Worm (Caenorhabditis elegans) whole organism, L3 larva: ENCODE data around the gene bnc-1.
A peak's percentile ranks its signal among the peaks of the same experiment; 100 is the strongest.

Experiments used
- ZK546.5 ChIP-seq: sonication (generic microtip); optimal IDR thresholded peaks from 2 replicates; lab custom pipeline; 2017; ENCODE audit warnings: missing biosample characterization, missing genetic modification characterization
- aly-2 ChIP-seq: fragments of 150-350 bp; optimal IDR thresholded peaks from 2 replicates; lab custom pipeline; 2014; ENCODE audit warnings: missing biosample characterization, missing genetic modification characterization
- ama-1 ChIP-seq: fragments of 150-350 bp; optimal IDR thresholded peaks from 2 replicates; lab custom pipeline; 2018
- ceh-16 ChIP-seq: sonication (generic microtip); optimal IDR thresholded peaks from 2 replicates; lab custom pipeline; 2017; ENCODE audit warnings: missing biosample characterization, missing genetic modification characterization
- ceh-28 ChIP-seq: fragments of 150-350 bp; optimal IDR thresholded peaks from 2 replicates; lab custom pipeline; 2014; ENCODE audit warnings: missing biosample characterization, missing genetic modification reagents, missing genetic modification characterization
- ceh-9 ChIP-seq: sonication (generic microtip); optimal IDR thresholded peaks from 2 replicates; lab custom pipeline; 2018; ENCODE audit warnings: missing biosample characterization, missing genetic modification characterization
- egl-27 ChIP-seq: sonication (generic microtip); optimal IDR thresholded peaks from 4 replicates; lab custom pipeline; 2017; ENCODE audit warnings: missing biosample characterization, missing genetic modification reagents, missing genetic modification characterization
- egl-5 ChIP-seq: fragments of 150-350 bp; optimal IDR thresholded peaks from 2 replicates; lab custom pipeline; 2017; ENCODE audit warnings: missing biosample characterization, missing genetic modification reagents, missing genetic modification characterization, inconsistent platforms
- elt-1 ChIP-seq: fragments of 150-350 bp; optimal IDR thresholded peaks from 2 replicates; lab custom pipeline; 2014; ENCODE audit warnings: missing biosample characterization, missing genetic modification characterization
- elt-2 ChIP-seq: sonication (generic microtip); optimal IDR thresholded peaks from 2 replicates; lab custom pipeline; 2016; ENCODE audit warnings: missing genetic modification reagents, mild to moderate bottlenecking, missing genetic modification characterization, missing compliant biosample characterization
- elt-3 ChIP-seq, 3 experiments: fragments of 150-350 bp in 1 of 3; sonication (generic microtip) in 2 of 3; optimal IDR thresholded peaks; 2 replicates in 2 of 3; 4 replicates in 1 of 3; lab custom pipeline; 2014 to 2017; ENCODE audit warnings: missing biosample characterization in 3 of 3, missing genetic modification characterization in 3 of 3
- eor-1 ChIP-seq, 2 experiments: fragments of 150-350 bp; optimal IDR thresholded peaks; 2 replicates each; lab custom pipeline; 2014 to 2018; ENCODE audit warnings: missing biosample characterization in 2 of 2, missing genetic modification characterization in 2 of 2
- fkh-10 ChIP-seq: sonication (generic microtip); optimal IDR thresholded peaks from 2 replicates; lab custom pipeline; 2017; ENCODE audit warnings: missing biosample characterization, missing genetic modification reagents, missing genetic modification characterization
- fkh-2 ChIP-seq: fragments of 150-350 bp; optimal IDR thresholded peaks from 2 replicates; lab custom pipeline; 2014; ENCODE audit warnings: missing biosample characterization, missing genetic modification reagents, missing genetic modification characterization
- fos-1 ChIP-seq: fragments of 150-350 bp; optimal IDR thresholded peaks from 2 replicates; lab custom pipeline; 2014; ENCODE audit warnings: missing biosample characterization, missing genetic modification characterization
- hmg-11 ChIP-seq: sonication (generic microtip); optimal IDR thresholded peaks from 2 replicates; lab custom pipeline; 2016; ENCODE audit warnings: missing genetic modification characterization, missing compliant biosample characterization
- lin-15B ChIP-seq: fragments of 150-350 bp; optimal IDR thresholded peaks from 2 replicates; lab custom pipeline; 2014; ENCODE audit warnings: missing biosample characterization, missing genetic modification characterization
- lin-39 ChIP-seq: fragments of 150-350 bp; optimal IDR thresholded peaks from 2 replicates; lab custom pipeline; 2018; ENCODE audit warnings: missing biosample characterization, missing genetic modification reagents, missing genetic modification characterization
- lsy-12 ChIP-seq: sonication (generic microtip); optimal IDR thresholded peaks from 2 replicates; lab custom pipeline; 2016; ENCODE audit warnings: mild to moderate bottlenecking, missing genetic modification characterization, missing compliant biosample characterization
- mdl-1 ChIP-seq: fragments of 150-350 bp; optimal IDR thresholded peaks from 2 replicates; lab custom pipeline; 2014; ENCODE audit warnings: missing biosample characterization, missing genetic modification characterization
- mml-1 ChIP-seq: fragments of 150-350 bp; sonication (generic microtip); optimal IDR thresholded peaks from 3 replicates; lab custom pipeline; 2014; ENCODE audit warnings: missing biosample characterization, missing genetic modification characterization
- nfya-1 ChIP-seq: sonication (generic microtip); optimal IDR thresholded peaks from 2 replicates; lab custom pipeline; 2017; ENCODE audit warnings: missing genetic modification characterization, mild to moderate bottlenecking, missing compliant biosample characterization, antibody characterized with exemption, moderate library complexity; ENCODE audit not compliant: insufficient read depth
- nhr-11 ChIP-seq: fragments of 150-350 bp; optimal IDR thresholded peaks from 2 replicates; lab custom pipeline; 2014; ENCODE audit warnings: missing biosample characterization, missing genetic modification characterization
- nhr-12 ChIP-seq: fragments of 150-350 bp; optimal IDR thresholded peaks from 2 replicates; lab custom pipeline; 2014; ENCODE audit warnings: missing biosample characterization, missing genetic modification characterization
- nhr-23 ChIP-seq: fragments of 150-350 bp; optimal IDR thresholded peaks from 2 replicates; lab custom pipeline; 2014; ENCODE audit warnings: missing biosample characterization, missing genetic modification reagents, missing genetic modification characterization
- nhr-237 ChIP-seq: fragments of 150-350 bp; optimal IDR thresholded peaks from 2 replicates; lab custom pipeline; 2014; ENCODE audit warnings: missing biosample characterization, missing genetic modification characterization
- nhr-25 ChIP-seq: sonication (generic microtip); optimal IDR thresholded peaks from 2 replicates; lab custom pipeline; 2017; ENCODE audit warnings: missing biosample characterization, missing genetic modification characterization
- nhr-28 ChIP-seq: fragments of 150-350 bp; optimal IDR thresholded peaks from 2 replicates; lab custom pipeline; 2014; ENCODE audit warnings: missing biosample characterization, missing genetic modification characterization
- nhr-43 ChIP-seq: sonication (generic microtip); optimal IDR thresholded peaks from 2 replicates; lab custom pipeline; 2016; ENCODE audit warnings: mild to moderate bottlenecking, missing genetic modification characterization, missing compliant biosample characterization; ENCODE audit not compliant: poor library complexity, severe bottlenecking
- nhr-67 ChIP-seq: fragments of 150-350 bp; optimal IDR thresholded peaks from 2 replicates; lab custom pipeline; 2014; ENCODE audit warnings: missing biosample characterization, missing genetic modification characterization
- nhr-76 ChIP-seq: fragments of 150-350 bp; sonication (generic microtip); optimal IDR thresholded peaks from 5 replicates; lab custom pipeline; 2014; ENCODE audit warnings: missing biosample characterization, missing genetic modification characterization
- nhr-77 ChIP-seq: fragments of 150-350 bp; optimal IDR thresholded peaks from 2 replicates; lab custom pipeline; 2014; ENCODE audit warnings: missing biosample characterization, missing genetic modification characterization
- pha-4 ChIP-seq: fragments of 150-350 bp; optimal IDR thresholded peaks from 2 replicates; lab custom pipeline; 2014; ENCODE audit warnings: missing biosample characterization, missing genetic modification reagents, missing genetic modification characterization
- pqm-1 ChIP-seq: fragments of 150-350 bp; optimal IDR thresholded peaks from 2 replicates; lab custom pipeline; 2017; ENCODE audit warnings: missing biosample characterization, missing genetic modification characterization, inconsistent platforms
- sea-2 ChIP-seq: fragments of 150-350 bp; sonication (generic microtip); optimal IDR thresholded peaks from 4 replicates; lab custom pipeline; 2014; ENCODE audit warnings: missing biosample characterization, missing genetic modification reagents, missing genetic modification characterization
- skn-1 ChIP-seq: fragments of 150-350 bp; optimal IDR thresholded peaks from 2 replicates; lab custom pipeline; 2014; ENCODE audit warnings: missing biosample characterization, missing genetic modification characterization
- snpc-4 ChIP-seq: fragments of 150-350 bp; optimal IDR thresholded peaks from 2 replicates; lab custom pipeline; 2014; ENCODE audit warnings: missing biosample characterization, missing genetic modification characterization
- tbx-2 ChIP-seq: sonication (generic microtip); optimal IDR thresholded peaks from 2 replicates; lab custom pipeline; 2016; ENCODE audit warnings: mild to moderate bottlenecking, missing genetic modification characterization, missing compliant biosample characterization
- unc-39 ChIP-seq: sonication (generic microtip); optimal IDR thresholded peaks from 4 replicates; lab custom pipeline; 2017; ENCODE audit warnings: missing biosample characterization, missing genetic modification characterization
- unc-62 ChIP-seq: fragments of 150-350 bp; sonication (generic microtip); optimal IDR thresholded peaks from 4 replicates; lab custom pipeline; 2014; ENCODE audit warnings: missing biosample characterization, missing genetic modification reagents, missing genetic modification characterization
- zag-1 ChIP-seq: fragments of 150-350 bp; optimal IDR thresholded peaks from 2 replicates; lab custom pipeline; 2014; ENCODE audit warnings: missing biosample characterization, missing genetic modification characterization
- ztf-11 ChIP-seq: fragments of 150-350 bp; optimal IDR thresholded peaks from 2 replicates; lab custom pipeline; 2014; ENCODE audit warnings: missing biosample characterization, missing genetic modification characterization
- ztf-4 ChIP-seq: fragments of 150-350 bp; optimal IDR thresholded peaks from 2 replicates; lab custom pipeline; 2014; ENCODE audit warnings: missing biosample characterization, missing genetic modification characterization

Gene bnc-1

DNA sequence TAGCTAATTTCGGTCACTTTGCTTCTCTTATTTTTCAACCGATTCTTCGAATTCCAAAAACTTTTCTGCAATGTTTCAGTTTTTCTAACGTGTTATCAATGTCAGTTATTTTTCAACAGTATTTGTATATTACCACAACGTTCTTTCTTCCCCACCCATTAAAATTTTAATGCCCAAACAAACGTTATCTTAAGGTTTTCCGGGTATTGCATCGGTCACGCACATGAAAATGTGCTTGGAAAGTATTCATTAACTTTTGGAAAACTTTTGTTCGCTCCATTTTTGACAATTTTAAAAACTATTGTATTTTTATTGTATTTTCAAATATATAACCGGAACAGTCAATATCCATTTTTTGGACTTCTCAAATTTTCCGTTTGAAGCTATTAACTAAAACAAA lies 19.3 kb upstream of the bnc-1 start:
- TF ChIP-seq zag-1 (tag; lab: Kevin White, UChicago) (no peak), mdl-1 (tag; lab: Kevin White, UChicago) (no peak), pha-4 (tag; lab: Kevin White, UChicago) (no peak), elt-3 (tag; optimal IDR thresholded peaks at IDR 0.05; lab: Kevin White, UChicago) (no peak), ama-1 (no peak), pqm-1 (tag; lab: Kevin White, UChicago) (peak; percentile 27), elt-2 (tag; lab: Kevin White, UChicago) (peak; percentile 43), nhr-43 (no peak)

ce11 chrV:12295520-12295919 lies 18.7 kb upstream of the bnc-1 start:
- TF ChIP-seq elt-1 (tag; lab: Kevin White, UChicago) (peak; percentile 28), nhr-237 (tag; lab: Kevin White, UChicago) (no peak), hmg-11 (tag; lab: Kevin White, UChicago) (no peak), lin-15B (no peak), ceh-9 (tag; lab: Kevin White, UChicago) (no peak), ceh-28 (no peak), eor-1 (tag; optimal IDR thresholded peaks at IDR 0.05; lab: Kevin White, UChicago) (no peak), nhr-28 (tag; lab: Kevin White, UChicago) (no peak), ZK546.5 (tag; lab: Kevin White, UChicago) (no peak)
- TF ChIP-seq, all 47 proteins: peak for 1

DNA sequence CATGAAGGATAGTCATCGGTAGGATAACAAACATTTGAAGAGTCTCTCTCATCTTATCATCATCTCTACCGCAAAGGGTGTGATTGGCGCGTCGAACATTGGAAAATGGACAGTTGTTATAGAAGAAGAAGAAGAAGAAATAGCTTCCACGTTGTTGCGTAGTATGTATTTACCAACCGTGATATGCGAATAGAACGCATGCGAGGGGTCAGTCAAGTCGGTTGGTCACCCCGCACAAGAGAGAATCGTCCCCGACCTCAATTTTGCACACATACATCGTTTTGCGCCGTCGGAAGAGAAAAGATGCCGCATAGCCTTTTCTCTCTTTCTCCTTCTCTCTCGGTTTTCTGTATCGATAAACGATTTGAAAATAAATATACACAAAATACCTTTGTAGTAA lies 18.2 kb upstream of the bnc-1 start:
- TF ChIP-seq pqm-1 (tag; lab: Kevin White, UChicago) (no peak), ztf-4 (tag; lab: Kevin White, UChicago) (no peak), lsy-12 (no peak), nhr-23 (tag; lab: Kevin White, UChicago) (peak; percentile 80), nhr-43 (peak; percentile 2), nhr-67 (tag; lab: Kevin White, UChicago) (no peak)

DNA sequence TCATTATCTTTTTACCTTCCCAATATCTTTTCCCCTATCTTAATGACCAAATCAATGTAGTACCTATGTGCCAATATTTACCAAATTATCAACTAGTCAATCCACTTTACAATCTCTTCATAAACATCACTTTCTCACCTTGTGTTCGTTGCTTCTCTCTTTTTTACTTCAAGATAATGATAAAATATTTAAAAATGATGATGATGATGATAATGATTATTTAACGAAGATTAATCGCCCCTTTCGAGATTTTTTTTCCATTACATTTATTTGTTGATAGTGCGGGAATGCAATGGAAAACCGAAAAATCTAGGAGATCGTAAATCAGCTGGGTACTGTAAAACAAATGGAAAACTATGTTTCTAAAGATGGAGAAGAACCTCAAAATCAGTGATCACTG lies 17.2 kb upstream of the bnc-1 start:
- no peak for TF ChIP-seq fos-1 (tag; lab: Kevin White, UChicago)
- TF ChIP-seq elt-3 (tag; optimal IDR thresholded peaks at IDR 0.05; lab: Kevin White, UChicago), result peak in 2 of 3 experiments; percentile 23 to 49
- TF ChIP-seq nhr-25, result peak; percentile 4

ce11 chrV:12291587-12291986 lies 14.7 kb upstream of the bnc-1 start, which contains the start of the genes srpa-68 and srh-16:
Gene srpa-68 (minus strand): TSS chrV:12291658.
Gene srh-16 (plus strand): TSS chrV:12291861.
- TF ChIP-seq nhr-237 (tag; lab: Kevin White, UChicago) (no peak), egl-27 (tag; lab: Kevin White, UChicago) (no peak), elt-1 (tag; lab: Kevin White, UChicago) (peak; percentile 41), ztf-11 (tag; lab: Kevin White, UChicago) (no peak), aly-2 (peak; percentile 4), nhr-76 (tag; lab: Kevin White, UChicago) (no peak), ceh-28 (peak; percentile 63), snpc-4 (peak; percentile 87), unc-62 (GFP tag; lab: Kevin White, UChicago) (no peak), sea-2 (GFP tag; lab: Kevin White, UChicago) (no peak), ceh-16 (tag; lab: Kevin White, UChicago) (no peak), egl-5 (tag; lab: Kevin White, UChicago) (peak; percentile 58), tbx-2 (peak; percentile 87), lsy-12 (peak; percentile 79), pha-4 (tag; lab: Kevin White, UChicago) (peak; percentile 92), ZK546.5 (tag; lab: Kevin White, UChicago) (peak; percentile 1), nfya-1 (tag; lab: Kevin White, UChicago) (peak; percentile 89), lin-15B (peak; percentile 85), lin-39 (tag; lab: Kevin White, UChicago) (peak; percentile 70), pqm-1 (tag; lab: Kevin White, UChicago) (peak; percentile 37), elt-2 (tag; lab: Kevin White, UChicago) (peak; percentile 61), nhr-43 (peak; percentile 80), nhr-12 (no peak), fkh-10 (GFP tag; lab: Kevin White, UChicago) (peak; percentile 21), nhr-28 (tag; lab: Kevin White, UChicago) (no peak), elt-3 (tag; optimal IDR thresholded peaks at IDR 0.05; lab: Kevin White, UChicago) (no peak), nhr-67 (tag; lab: Kevin White, UChicago) (no peak), nhr-77 (tag; lab: Kevin White, UChicago) (peak; percentile 52), mdl-1 (tag; lab: Kevin White, UChicago) (peak; percentile 5), fkh-2 (tag; lab: Kevin White, UChicago) (no peak), unc-39 (tag; lab: Kevin White, UChicago) (no peak), nhr-23 (tag; lab: Kevin White, UChicago) (peak; percentile 87), nhr-11 (tag; lab: Kevin White, UChicago) (peak; percentile 56), skn-1 (tag; lab: Kevin White, UChicago) (peak; percentile 65), ama-1 (peak; percentile 35), ceh-9 (tag; lab: Kevin White, UChicago) (no peak), mml-1 (tag; lab: Kevin White, UChicago) (no peak), fos-1 (tag; lab: Kevin White, UChicago) (no peak), eor-1 (tag; optimal IDR thresholded peaks at IDR 0.05; lab: Kevin White, UChicago) (no peak), zag-1 (tag; lab: Kevin White, UChicago) (peak; percentile 11)
